Worm (Caenorhabditis elegans): ENCODE data around the gene sms-3.

DNA sequence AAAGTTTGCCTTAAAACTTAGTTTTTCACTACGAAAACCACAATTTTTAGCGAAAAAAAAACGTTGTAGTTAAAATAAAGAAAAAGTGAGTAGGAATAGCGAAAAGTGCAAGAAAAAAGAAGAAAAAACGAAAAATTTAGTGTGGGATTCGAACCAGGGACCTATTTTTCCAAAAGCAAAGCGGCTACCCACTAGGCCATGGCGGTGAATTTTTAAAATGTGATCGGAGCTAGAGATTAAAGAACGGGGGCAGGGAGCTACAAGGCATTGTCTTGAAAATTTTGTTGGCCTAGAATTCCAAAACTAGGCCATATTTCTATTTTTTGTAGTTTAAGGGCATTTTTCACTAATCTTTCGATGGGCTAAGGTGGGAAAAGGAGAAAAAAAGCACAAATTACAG is 2.8 kb upstream of the sms-3 start:
- TF ChIP-seq him-1 (tag; optimal IDR thresholded peaks at IDR 0.05) (no peak), W03F9.2 (tag; optimal IDR thresholded peaks at IDR 0.05) (no peak)
